Worm (Caenorhabditis elegans) whole organism, early embryonic: ENCODE measurements around the gene R10E8.2.

Experiments used
- B0310.2 ChIP-seq: sonication (generic microtip); optimal IDR thresholded peaks from 2 replicates; lab custom pipeline; 2016; ENCODE audit warnings: mild to moderate bottlenecking, missing genetic modification characterization, missing compliant biosample characterization
- F13C5.2 ChIP-seq: sonication (generic microtip); optimal IDR thresholded peaks from 2 replicates; lab custom pipeline; 2017; ENCODE audit warnings: mild to moderate bottlenecking, missing genetic modification characterization, inconsistent platforms, missing compliant biosample characterization
- ama-1 ChIP-seq: fragments of 150-350 bp; optimal IDR thresholded peaks from 2 replicates; lab custom pipeline; 2014
- ceh-36 ChIP-seq: sonication (generic microtip); optimal IDR thresholded peaks from 2 replicates; lab custom pipeline; 2016; ENCODE audit warnings: missing genetic modification characterization, inconsistent platforms, missing compliant biosample characterization
- ets-7 ChIP-seq: sonication (generic microtip); optimal IDR thresholded peaks from 2 replicates; lab custom pipeline; 2016; ENCODE audit warnings: missing genotype, missing genetic modification characterization, missing compliant biosample characterization
- flt-1 ChIP-seq: fragments of 200-800 bp; sonication (Bioruptor generic); IDR thresholded peaks from 2 replicates; pipeline ENCODE4 v1.3.6; 2022; ENCODE audit warnings: missing genetic modification characterization, missing compliant biosample characterization
- hmbx-1 ChIP-seq: sonication (generic microtip); optimal IDR thresholded peaks from 2 replicates; lab custom pipeline; 2016; ENCODE audit warnings: mild to moderate bottlenecking, missing genetic modification characterization, missing compliant biosample characterization
- hmg-4 ChIP-seq: fragments of 200-800 bp; sonication (Bioruptor generic); optimal IDR thresholded peaks from 2 replicates; lab custom pipeline; 2018; ENCODE audit warnings: mild to moderate bottlenecking, missing genetic modification characterization, missing compliant biosample characterization
- scrt-1 ChIP-seq: fragments of 200-800 bp; sonication (Bioruptor generic); IDR thresholded peaks from 2 replicates; pipeline ENCODE4 v1.3.6; 2022; ENCODE audit warnings: missing genetic modification characterization, missing compliant biosample characterization
- sea-1 ChIP-seq: fragments of 200-800 bp; sonication (Bioruptor generic); conservative IDR thresholded peaks from 2 replicates; pipeline ENCODE4 v1.3.6; 2022; ENCODE audit warnings: missing genetic modification characterization, missing compliant biosample characterization
- tbx-11 ChIP-seq: fragments of 200-800 bp; sonication (Bioruptor generic); IDR thresholded peaks from 2 replicates; pipeline ENCODE4 v1.3.6; 2022; ENCODE audit warnings: missing genetic modification characterization, missing compliant biosample characterization
- tra-4 ChIP-seq: sonication (generic microtip); optimal IDR thresholded peaks from 2 replicates; lab custom pipeline; 2017; ENCODE audit warnings: missing genetic modification characterization, missing compliant biosample characterization

DNA sequence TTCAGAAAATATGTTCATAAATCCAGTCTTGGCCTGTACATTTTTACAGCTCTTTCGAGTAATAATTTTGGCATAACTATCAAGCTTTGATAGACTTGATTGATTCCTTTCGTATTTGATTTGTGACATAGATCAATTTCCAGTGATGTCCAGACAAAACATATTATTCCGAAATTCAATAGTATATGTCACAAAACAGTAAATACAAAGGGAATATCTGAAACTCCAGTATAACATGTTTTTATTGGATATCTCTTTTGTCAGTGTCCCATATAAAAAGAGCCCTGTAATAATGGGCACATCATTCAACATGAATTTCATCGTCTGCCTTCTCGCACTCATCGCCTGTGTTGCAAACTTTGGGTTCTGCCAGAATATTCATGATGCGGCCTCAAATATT lies 37.0 kb downstream of the R10E8.2 start, which contains the start of gene Y51A2A.4:
- TF ChIP-seq ama-1 = no peak
- no peak for TF ChIP-seq tra-4 (tag; lab: Kevin White, UChicago)
- no peak for TF ChIP-seq sea-1 (GFP tag; lab: Robert Waterston, UW)
- TF ChIP-seq ceh-36 (tag; lab: Kevin White, UChicago) = no peak
- no peak for TF ChIP-seq scrt-1 (GFP tag; lab: Robert Waterston, UW)
- TF ChIP-seq hmbx-1 (tag; lab: Kevin White, UChicago) = no peak
- TF ChIP-seq B0310.2 = no peak
- no peak for TF ChIP-seq hmg-4 (GFP tag; lab: Kevin White, UChicago)
- no peak for TF ChIP-seq F13C5.2 (tag; lab: Kevin White, UChicago)
- no peak for TF ChIP-seq tbx-11
- TF ChIP-seq ets-7 = no peak
- TF ChIP-seq flt-1 (GFP tag; lab: Robert Waterston, UW) = no peak
